Fruit fly (Drosophila melanogaster) ovary, adult (tissue): Measurements from ENCODE around the gene IRSp53.

ENCODE experiments used
- CG17801 ChIP-seq: fragments of 200-800 bp; optimal IDR thresholded peaks from 2 replicates; lab custom pipeline; 2019; ENCODE audit warnings: missing biosample characterization, mild to moderate bottlenecking, missing genetic modification characterization, moderate library complexity; ENCODE audit not compliant: partially characterized antibody

IRSp53 gene

dm6 chr3L:11135846-11136245 lies at the start of gene IRSp53:
Gene IRSp53 (plus strand): TSS chr3L:11136049.
- no peak for TF ChIP-seq CG17801 (GFP tag; lab: Kevin White, UChicago)

- TF ChIP-seq CG17801 (GFP tag; lab: Kevin White, UChicago), result peak; percentile 51
Observed at dm6 chr3L:11089805-11090440, 45.9 kb upstream of the IRSp53 start.

- peak; percentile 56 for TF ChIP-seq CG17801 (GFP tag; lab: Kevin White, UChicago)
Observed at dm6 chr3L:11091943-11092609, 43.8 kb upstream of the IRSp53 start.

- TF ChIP-seq CG17801 (GFP tag; lab: Kevin White, UChicago), result no peak
Observed at dm6 chr3L:11092610-11092961, 43.3 kb upstream of the IRSp53 start.

- TF ChIP-seq CG17801 (GFP tag; lab: Kevin White, UChicago), result peak; percentile 54
Observed at dm6 chr3L:11093046-11093520, 42.8 kb upstream of the IRSp53 start, which contains the start of gene JIL-1. Gene JIL-1 (minus strand): TSS chr3L:11093193.

dm6 chr3L:11094279-11094678 lies 41.6 kb upstream of the IRSp53 start:
- TF ChIP-seq CG17801 (GFP tag; lab: Kevin White, UChicago), result no peak

dm6 chr3L:11096195-11096908 lies 39.5 kb upstream of the IRSp53 start, which contains the start of the genes CG46439, Iyd and CG33947:
Gene CG46439 (minus strand): TSS chr3L:11096245.
Gene Iyd (minus strand): TSS chr3L:11096245.
Gene CG33947 (plus strand): TSS chr3L:11096496.
- peak; percentile 92 for TF ChIP-seq CG17801 (GFP tag; lab: Kevin White, UChicago)

- peak; percentile 91 for TF ChIP-seq CG17801 (GFP tag; lab: Kevin White, UChicago)
Observed at dm6 chr3L:11097982-11098663, 37.7 kb upstream of the IRSp53 start, which contains the start of the genes Irbp18 and APP-BP1. Gene Irbp18 (minus strand): TSS chr3L:11098186. Gene APP-BP1 (plus strand): TSS chr3L:11098412.

dm6 chr3L:11101598-11101997 lies 34.3 kb upstream of the IRSp53 start, which contains the start of gene Elo68beta:
Gene Elo68beta (minus strand): TSS chr3L:11101698.
- TF ChIP-seq CG17801 (GFP tag; lab: Kevin White, UChicago), result no peak

- TF ChIP-seq CG17801 (GFP tag; lab: Kevin White, UChicago), result no peak
Observed at dm6 chr3L:11102930-11103329, 32.9 kb upstream of the IRSp53 start, which contains the start of gene Elo68alpha. Gene Elo68alpha (minus strand): TSS chr3L:11103030.

- TF ChIP-seq CG17801 (GFP tag; lab: Kevin White, UChicago), result no peak
Observed at dm6 chr3L:11103773-11104172, 32.1 kb upstream of the IRSp53 start, which contains the start of gene CG32071. Gene CG32071 (minus strand): TSS chr3L:11103873.

- no peak for TF ChIP-seq CG17801 (GFP tag; lab: Kevin White, UChicago)
Observed at dm6 chr3L:11107432-11107831, 28.4 kb upstream of the IRSp53 start, which contains the start of gene CG32073. Gene CG32073 (minus strand): TSS chr3L:11107582.

dm6 chr3L:11107935-11108334 lies 27.9 kb upstream of the IRSp53 start, which contains the start of gene CG12522:
Gene CG12522 (plus strand): TSS chr3L:11108235.
- no peak for TF ChIP-seq CG17801 (GFP tag; lab: Kevin White, UChicago)

dm6 chr3L:11109454-11109853 lies 26.4 kb upstream of the IRSp53 start, which contains the start of the genes CG34012 and emei:
Gene CG34012 (minus strand): TSS chr3L:11109505.
Gene emei (plus strand): TSS chr3L:11109690.
- no peak for TF ChIP-seq CG17801 (GFP tag; lab: Kevin White, UChicago)
